Fruit fly (Drosophila melanogaster) whole organism, wandering third instar larva: ENCODE measurements around the gene ACXA.

ENCODE experiments used
- Abd-B ChIP-seq: fragments of >200 bp; optimal IDR thresholded peaks from 2 replicates; lab custom pipeline; 2017; ENCODE audit warnings: missing biosample characterization, missing genetic modification characterization
- CG32264 ChIP-seq: fragments of 200-800 bp; sonication (Bioruptor generic); optimal IDR thresholded peaks from 2 replicates; lab custom pipeline; 2016; ENCODE audit warnings: missing biosample characterization, missing genetic modification characterization
- CrebA ChIP-seq: fragments of 200-800 bp; sonication (Bioruptor generic); optimal IDR thresholded peaks from 2 replicates; lab custom pipeline; 2016; ENCODE audit warnings: missing biosample characterization, mild to moderate bottlenecking, missing genetic modification characterization, borderline replicate concordance
- Dfd ChIP-seq: fragments of >200 bp; optimal IDR thresholded peaks from 2 replicates; lab custom pipeline; 2017; ENCODE audit warnings: missing biosample characterization, missing genetic modification characterization
- Myc ChIP-seq: fragments of >200 bp; optimal IDR thresholded peaks from 2 replicates; lab custom pipeline; 2017
- OdsH ChIP-seq: fragments of 200-800 bp; sonication (Bioruptor generic); optimal IDR thresholded peaks from 2 replicates; lab custom pipeline; 2016; ENCODE audit warnings: missing biosample characterization, mild to moderate bottlenecking, missing genetic modification characterization
- Rel ChIP-seq, 2 experiments: fragments of 200-800 bp; sonication (Bioruptor generic) in 1 of 2; optimal IDR thresholded peaks; 2 replicates in 1 of 2; 3 replicates in 1 of 2; lab custom pipeline; 2016 to 2019; ENCODE audit warnings: mild to moderate bottlenecking in 2 of 2, missing biosample characterization in 2 of 2, missing genetic modification characterization in 2 of 2, moderate library complexity in 1 of 2
- br ChIP-seq: fragments of 200-800 bp; sonication (Bioruptor generic); optimal IDR thresholded peaks from 2 replicates; lab custom pipeline; 2016; ENCODE audit warnings: missing biosample characterization, missing genetic modification characterization
- dl ChIP-seq, 2 experiments: fragments of 175-275, 200-275 bp in 1 of 2; fragments of 200-275 bp in 1 of 2; sonication (Bioruptor generic); optimal IDR thresholded peaks; lab custom pipeline; 2018; ENCODE audit warnings: mild to moderate bottlenecking in 2 of 2, missing biosample characterization in 2 of 2, missing genetic modification characterization in 2 of 2, moderate library complexity in 2 of 2; ENCODE audit not compliant: partially characterized antibody in 2 of 2, insufficient read depth in 1 of 2
- fru ChIP-seq: fragments of 200-800 bp; sonication (Bioruptor generic); optimal IDR thresholded peaks from 3 replicates; lab custom pipeline; 2016; ENCODE audit warnings: missing biosample characterization, mild to moderate bottlenecking, missing genetic modification characterization
- h ChIP-seq: fragments of 200-800 bp; sonication (Bioruptor generic); optimal IDR thresholded peaks from 3 replicates; lab custom pipeline; 2016; ENCODE audit warnings: missing biosample characterization, mild to moderate bottlenecking, missing genetic modification characterization
- lola ChIP-seq: fragments of >200 bp; optimal IDR thresholded peaks from 2 replicates; lab custom pipeline; 2017; ENCODE audit warnings: missing biosample characterization, missing genetic modification characterization

dm6 chr2L:12950682-12951081 is 29.8 kb downstream of the ACXA start:
- TF ChIP-seq h (GFP tag; lab: Kevin White, UChicago) (no peak), Myc (no peak), Rel (GFP tag; optimal IDR thresholded peaks at IDR 0.05; lab: Kevin White, UChicago) (no peak), Rel (tag; optimal IDR thresholded peaks at IDR 0.05; lab: Kevin White, UChicago) (no peak), Abd-B (GFP tag; lab: Kevin White, UChicago) (no peak), Dfd (GFP tag; lab: Kevin White, UChicago) (no peak), OdsH (GFP tag; lab: Kevin White, UChicago) (no peak), br (GFP tag; lab: Kevin White, UChicago) (no peak), fru (no peak), lola (GFP tag; lab: Kevin White, UChicago) (no peak), dl (GFP tag; optimal IDR thresholded peaks at IDR 0.05; lab: Kevin White, UChicago; ENCODE audit: insufficient read depth in 1 of 2, partially characterized antibody in 2 of 2) (no peak), CG32264 (GFP tag; lab: Kevin White, UChicago) (no peak), CrebA (no peak)
